Worm (Caenorhabditis elegans) whole organism, L4 larva: ENCODE results near the gene tnt-2.
A peak's percentile ranks its signal among the peaks of the same experiment; 100 is the strongest.

Experiments used
- D1046.2 ChIP-seq: fragments of 200-800 bp; sonication (Bioruptor generic); IDR thresholded peaks from 2 replicates; pipeline ENCODE4 v1.3.6; 2022; ENCODE audit warnings: missing genetic modification characterization, missing compliant biosample characterization
- F49E8.2 ChIP-seq: sonication (generic microtip); optimal IDR thresholded peaks from 2 replicates; lab custom pipeline; 2016; ENCODE audit warnings: missing compliant biosample characterization, mild to moderate bottlenecking, missing genetic modification characterization, borderline replicate concordance
- T20F7.1 ChIP-seq: fragments of 200-800 bp; sonication (Bioruptor generic); optimal IDR thresholded peaks from 2 replicates; lab custom pipeline; 2018; ENCODE audit warnings: mild to moderate bottlenecking, missing genetic modification characterization, missing compliant biosample characterization
- Y105C5A.15 ChIP-seq: fragments of 200-800 bp; sonication (Bioruptor generic); IDR thresholded peaks from 2 replicates; pipeline ENCODE4 v1.3.6; 2022; ENCODE audit warnings: missing genetic modification characterization, missing compliant biosample characterization
- Y5F2A.4 ChIP-seq: fragments of 200-800 bp; sonication (Bioruptor generic); optimal IDR thresholded peaks from 2 replicates; lab custom pipeline; 2018; ENCODE audit warnings: mild to moderate bottlenecking, missing genetic modification characterization, missing compliant biosample characterization
- ZK337.2 ChIP-seq: fragments of 200-800 bp; sonication (Bioruptor generic); IDR thresholded peaks from 2 replicates; pipeline ENCODE4 v1.3.6; 2022; ENCODE audit warnings: missing genetic modification reagents, missing genetic modification characterization, missing compliant biosample characterization
- ZK546.5 ChIP-seq, 2 experiments: sonication (generic microtip); optimal IDR thresholded peaks; 2 replicates each; lab custom pipeline; 2017; ENCODE audit warnings: missing biosample characterization in 2 of 2, missing genetic modification characterization in 2 of 2
- aha-1 ChIP-seq: fragments of 150-350 bp; peaks from one replicate; lab custom pipeline; 2014; ENCODE audit warnings: missing biosample characterization, missing genetic modification characterization
- ama-1 ChIP-seq: fragments of 150-350 bp; optimal IDR thresholded peaks from 2 replicates; lab custom pipeline; 2014; ENCODE audit warnings: inconsistent platforms, mixed read lengths
- ceh-20 ChIP-seq: fragments of 200-800 bp; sonication (Bioruptor generic); IDR thresholded peaks from 2 replicates; pipeline ENCODE4 v1.3.6; 2022; ENCODE audit warnings: missing genetic modification reagents, missing genetic modification characterization, missing compliant biosample characterization
- ceh-28 ChIP-seq: fragments of 150-350 bp; optimal IDR thresholded peaks from 2 replicates; lab custom pipeline; 2014; ENCODE audit warnings: missing biosample characterization, missing genetic modification reagents, missing genetic modification characterization
- ceh-82 ChIP-seq: sonication (generic microtip); optimal IDR thresholded peaks from 2 replicates; lab custom pipeline; 2017; ENCODE audit warnings: missing biosample characterization, missing genetic modification characterization
- ctbp-1 ChIP-seq: fragments of 200-800 bp; sonication (Bioruptor generic); IDR thresholded peaks from 2 replicates; pipeline ENCODE4 v1.3.6; 2022; ENCODE audit warnings: missing genetic modification reagents, missing genetic modification characterization, missing compliant biosample characterization
- daf-19 ChIP-seq: fragments of 200-800 bp; sonication (Bioruptor generic); conservative IDR thresholded peaks from 2 replicates; pipeline ENCODE4 v1.3.6; 2022; ENCODE audit warnings: missing genetic modification characterization, missing compliant biosample characterization
- daf-8 ChIP-seq: fragments of 200-800 bp; sonication (Bioruptor generic); IDR thresholded peaks from 2 replicates; pipeline ENCODE4 v1.3.6; 2022; ENCODE audit warnings: missing genetic modification characterization, missing compliant biosample characterization
- dmd-8 ChIP-seq: fragments of 200-800 bp; sonication (Bioruptor generic); IDR thresholded peaks from 2 replicates; pipeline ENCODE4 v1.3.6; 2022; ENCODE audit warnings: missing genetic modification characterization, missing compliant biosample characterization
- dpl-1 ChIP-seq: fragments of 150-350 bp; optimal IDR thresholded peaks from 2 replicates; lab custom pipeline; 2014; ENCODE audit warnings: missing biosample characterization, missing genetic modification reagents, missing genetic modification characterization
- duxl-1 ChIP-seq: sonication (generic microtip); optimal IDR thresholded peaks from 2 replicates; lab custom pipeline; 2016; ENCODE audit warnings: mild to moderate bottlenecking, missing genetic modification characterization, moderate library complexity, missing compliant biosample characterization; ENCODE audit not compliant: poor library complexity
- fkh-10 ChIP-seq: fragments of 150-350 bp; optimal IDR thresholded peaks from 2 replicates; lab custom pipeline; 2014; ENCODE audit warnings: missing biosample characterization, missing genetic modification reagents, missing genetic modification characterization
- fos-1 ChIP-seq: fragments of 150-350 bp; optimal IDR thresholded peaks from 2 replicates; lab custom pipeline; 2014; ENCODE audit warnings: missing biosample characterization, missing genetic modification characterization
- gei-8 ChIP-seq: fragments of 200-800 bp; sonication (Bioruptor generic); optimal IDR thresholded peaks from 2 replicates; lab custom pipeline; 2018; ENCODE audit warnings: mild to moderate bottlenecking, missing genetic modification characterization, missing compliant biosample characterization
- hmg-1.1 ChIP-seq: fragments of 200-800 bp; sonication (Bioruptor generic); IDR thresholded peaks from 2 replicates; pipeline ENCODE4 v1.3.6; 2022; ENCODE audit warnings: missing genetic modification reagents, missing genetic modification characterization, missing compliant biosample characterization
- lim-7 ChIP-seq: fragments of 200-800 bp; sonication (Bioruptor generic); IDR thresholded peaks from 2 replicates; pipeline ENCODE4 v1.3.6; 2022; ENCODE audit warnings: missing genetic modification characterization, missing compliant biosample characterization
- lin-1 ChIP-seq: fragments of 200-800 bp; sonication (Bioruptor generic); IDR thresholded peaks from 2 replicates; pipeline ENCODE4 v1.3.6; 2022; ENCODE audit warnings: missing genetic modification reagents, missing genetic modification characterization, missing compliant biosample characterization
- lin-15B ChIP-seq: fragments of 150-350 bp; sonication (generic microtip); optimal IDR thresholded peaks from 3 replicates; lab custom pipeline; 2014; ENCODE audit warnings: missing biosample characterization, missing genetic modification characterization
- lin-29 ChIP-seq: fragments of 200-800 bp; sonication (Bioruptor generic); IDR thresholded peaks from 2 replicates; pipeline ENCODE4 v1.3.6; 2022; ENCODE audit warnings: missing genetic modification reagents, missing genetic modification characterization, missing compliant biosample characterization
- lin-39 ChIP-seq: fragments of 150-350 bp; optimal IDR thresholded peaks from 2 replicates; lab custom pipeline; 2014; ENCODE audit warnings: missing biosample characterization, missing genetic modification reagents, missing genetic modification characterization
- madf-5 ChIP-seq, 2 experiments: fragments of 200-800 bp; sonication (Bioruptor generic); IDR thresholded peaks; 2 replicates each; pipeline ENCODE4 v1.3.6; 2022; ENCODE audit warnings: missing compliant biosample characterization in 2 of 2, missing genetic modification characterization in 2 of 2
- mes-2 ChIP-seq: sonication (generic microtip); optimal IDR thresholded peaks from 2 replicates; lab custom pipeline; 2016; ENCODE audit warnings: missing genotype, mild to moderate bottlenecking, missing genetic modification characterization, missing compliant biosample characterization; ENCODE audit not compliant: poor library complexity, severe bottlenecking
- mxl-2 ChIP-seq: fragments of 200-800 bp; sonication (Bioruptor generic); conservative IDR thresholded peaks from 2 replicates; pipeline ENCODE4 v1.3.6; 2022; ENCODE audit warnings: missing genetic modification reagents, missing genetic modification characterization, missing compliant biosample characterization
- mxl-3 ChIP-seq: fragments of 200-800 bp; sonication (Bioruptor generic); optimal IDR thresholded peaks from 2 replicates; lab custom pipeline; 2018; ENCODE audit warnings: mild to moderate bottlenecking, missing genetic modification characterization, missing compliant biosample characterization
- nhr-102 ChIP-seq: sonication (generic microtip); optimal IDR thresholded peaks from 2 replicates; lab custom pipeline; 2016; ENCODE audit warnings: mild to moderate bottlenecking, missing genetic modification characterization, moderate library complexity, missing compliant biosample characterization
- nhr-237 ChIP-seq: sonication (generic microtip); optimal IDR thresholded peaks from 2 replicates; lab custom pipeline; 2017; ENCODE audit warnings: missing biosample characterization, missing genetic modification characterization
- nhr-28 ChIP-seq: fragments of 150-350 bp; optimal IDR thresholded peaks from 2 replicates; lab custom pipeline; 2014; ENCODE audit warnings: missing biosample characterization, missing genetic modification characterization
- nhr-42 ChIP-seq: fragments of 200-800 bp; sonication (Bioruptor generic); IDR thresholded peaks from 2 replicates; pipeline ENCODE4 v1.3.6; 2022; ENCODE audit warnings: missing genetic modification characterization, missing compliant biosample characterization
- nhr-77 ChIP-seq: fragments of 150-350 bp; optimal IDR thresholded peaks from 2 replicates; lab custom pipeline; 2014; ENCODE audit warnings: missing biosample characterization, missing genetic modification characterization
- saeg-2 ChIP-seq: fragments of 200-800 bp; sonication (Bioruptor generic); IDR thresholded peaks from 2 replicates; pipeline ENCODE4 v1.3.6; 2022; ENCODE audit warnings: missing genetic modification reagents, missing genetic modification characterization, missing compliant biosample characterization
- sdz-12 ChIP-seq: fragments of 200-800 bp; sonication (Bioruptor generic); optimal IDR thresholded peaks from 2 replicates; lab custom pipeline; 2018; ENCODE audit warnings: mild to moderate bottlenecking, missing genetic modification characterization, missing compliant biosample characterization
- set-16 ChIP-seq: fragments of 200-800 bp; sonication (Bioruptor generic); IDR thresholded peaks from 2 replicates; pipeline ENCODE4 v1.3.6; 2022; ENCODE audit warnings: missing genetic modification reagents, missing genetic modification characterization, missing compliant biosample characterization
- skn-1 ChIP-seq: fragments of 150-350 bp; optimal IDR thresholded peaks from 2 replicates; lab custom pipeline; 2014; ENCODE audit warnings: missing biosample characterization, missing genetic modification characterization
- snpc-1.2 ChIP-seq: fragments of 200-800 bp; sonication (Bioruptor generic); IDR thresholded peaks from 2 replicates; pipeline ENCODE4 v1.3.6; 2022; ENCODE audit warnings: missing genetic modification reagents, missing genetic modification characterization, missing compliant biosample characterization
- snpc-4 ChIP-seq: fragments of 150-350 bp; optimal IDR thresholded peaks from 2 replicates; lab custom pipeline; 2014; ENCODE audit warnings: missing biosample characterization, missing genetic modification characterization
- spr-1 ChIP-seq: sonication (generic microtip); optimal IDR thresholded peaks from 2 replicates; lab custom pipeline; 2016; ENCODE audit warnings: mild to moderate bottlenecking, missing genetic modification characterization, missing compliant biosample characterization
- tag-97 ChIP-seq: fragments of 200-800 bp; sonication (Bioruptor generic); IDR thresholded peaks from 2 replicates; pipeline ENCODE4 v1.3.6; 2022; ENCODE audit warnings: missing genetic modification characterization, missing compliant biosample characterization
- tra-1 ChIP-seq: fragments of 200-800 bp; sonication (Bioruptor generic); IDR thresholded peaks from 2 replicates; pipeline ENCODE4 v1.3.6; 2022; ENCODE audit warnings: missing genetic modification reagents, missing genetic modification characterization, missing compliant biosample characterization
- unc-39 ChIP-seq: sonication (generic microtip); optimal IDR thresholded peaks from 2 replicates; lab custom pipeline; 2017; ENCODE audit warnings: missing biosample characterization, missing genetic modification characterization
- unc-62 ChIP-seq, 3 experiments: fragments of 150-350 bp in 1 of 3; sonication (generic microtip); optimal IDR thresholded peaks in 2 of 3; peaks in 1 of 3; 1 replicate in 1 of 3; 2 replicates in 2 of 3; lab custom pipeline; 2014 to 2017; ENCODE audit warnings: missing biosample characterization in 3 of 3, missing genetic modification characterization in 3 of 3, missing genetic modification reagents in 3 of 3, missing genotype in 1 of 3
- vab-7 ChIP-seq: fragments of 200-800 bp; sonication (Bioruptor generic); IDR thresholded peaks from 2 replicates; pipeline ENCODE4 v1.3.6; 2022; ENCODE audit warnings: missing genetic modification reagents, missing genetic modification characterization, missing compliant biosample characterization
- zfp-3 ChIP-seq: fragments of 200-800 bp; sonication (Bioruptor generic); conservative IDR thresholded peaks from 2 replicates; pipeline ENCODE4 v1.3.6; 2022; ENCODE audit warnings: missing genetic modification reagents, missing genetic modification characterization, missing compliant biosample characterization
- zip-11 ChIP-seq: fragments of 200-800 bp; sonication (Bioruptor generic); IDR thresholded peaks from 2 replicates; pipeline ENCODE4 v1.3.6; 2022; ENCODE audit warnings: missing genetic modification characterization, missing compliant biosample characterization
- zip-2 ChIP-seq: fragments of 150-350 bp; optimal IDR thresholded peaks from 2 replicates; lab custom pipeline; 2014; ENCODE audit warnings: missing biosample characterization, missing genetic modification characterization

tnt-2 gene

DNA sequence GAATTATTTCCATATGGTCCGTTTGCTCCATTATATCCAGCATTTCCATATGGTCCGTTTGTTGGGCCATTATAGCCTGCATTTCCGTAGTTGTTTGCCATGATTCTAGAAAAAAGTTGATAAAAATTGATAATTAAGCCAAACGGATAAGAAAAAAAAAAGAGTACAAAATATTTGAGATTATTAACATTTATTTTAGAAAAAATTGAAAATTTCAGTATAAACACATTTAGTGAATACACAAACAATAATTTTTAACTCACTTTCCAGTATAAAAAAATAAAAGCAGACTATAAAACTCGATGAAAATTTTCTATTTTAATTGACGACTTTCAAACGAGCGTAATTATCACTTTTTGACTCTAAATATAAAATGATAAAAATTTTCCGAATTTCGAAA is 2.7 kb downstream of the tnt-2 start, which contains the start of gene F53A9.9:
Gene F53A9.9 (minus strand): TSS at position 101 of the 400 bp plus-strand sequence.
- TF ChIP-seq aha-1 (tag; lab: Kevin White, UChicago): no peak
- TF ChIP-seq lin-15B: no peak
- no peak for TF ChIP-seq T20F7.1
- TF ChIP-seq snpc-4 (tag; lab: Kevin White, UChicago): no peak
- TF ChIP-seq zip-11 (GFP tag; lab: Robert Waterston, UW): no peak

DNA sequence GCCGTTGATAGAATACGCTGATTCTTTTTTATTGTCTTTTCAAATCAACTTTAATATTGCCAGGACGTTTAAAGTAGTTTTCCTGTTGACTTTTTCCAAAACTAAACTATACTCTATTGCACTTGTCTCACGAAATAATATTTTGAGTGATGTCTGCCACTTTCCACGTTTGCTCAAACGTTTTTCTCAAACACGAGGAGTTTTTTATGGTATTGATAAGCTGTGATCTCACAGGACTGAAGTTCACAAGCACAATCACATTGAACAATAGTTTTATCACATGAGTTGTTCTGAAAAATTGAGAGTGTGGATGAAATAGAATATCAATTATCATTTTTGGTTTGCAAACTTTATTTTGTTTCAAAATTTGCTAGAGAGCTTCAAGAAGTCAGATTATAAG is 3.5 kb downstream of the tnt-2 start:
- TF ChIP-seq mxl-3 (GFP tag; lab: Kevin White, UChicago) (no peak), nhr-42 (GFP tag; lab: Robert Waterston, UW) (no peak), ceh-28 (tag; lab: Kevin White, UChicago) (no peak), sdz-12 (GFP tag; lab: Kevin White, UChicago) (no peak), spr-1 (tag; lab: Kevin White, UChicago) (no peak), skn-1 (tag; lab: Kevin White, UChicago) (no peak), Y105C5A.15 (GFP tag; lab: Robert Waterston, UW) (no peak), F49E8.2 (tag; lab: Kevin White, UChicago) (no peak), set-16 (no peak), unc-62 (GFP tag; optimal IDR thresholded peaks at IDR 0.05 in 1 of 2; lab: Kevin White, UChicago) (peak in 1 of 2 experiments; percentile 35), unc-62 (tag; optimal IDR thresholded peaks at IDR 0.05; lab: Kevin White, UChicago) (no peak), mxl-2 (GFP tag; lab: Robert Waterston, UW) (no peak), lin-15B (no peak), tra-1 (no peak), nhr-77 (tag; lab: Kevin White, UChicago) (no peak), Y5F2A.4 (GFP tag; lab: Kevin White, UChicago) (no peak), ceh-82 (tag; lab: Kevin White, UChicago) (no peak), duxl-1 (tag; lab: Kevin White, UChicago) (no peak), ceh-20 (GFP tag; lab: Robert Waterston, UW) (no peak), gei-8 (GFP tag; lab: Kevin White, UChicago) (no peak), fos-1 (tag; lab: Kevin White, UChicago) (no peak), hmg-1.1 (GFP tag; lab: Robert Waterston, UW) (no peak), dpl-1 (no peak), D1046.2 (no peak), snpc-1.2 (GFP tag; lab: Robert Waterston, UW) (no peak), lin-29 (no peak), saeg-2 (GFP tag; lab: Robert Waterston, UW) (no peak), zfp-3 (no peak), nhr-102 (tag; lab: Kevin White, UChicago) (no peak), zip-11 (GFP tag; lab: Robert Waterston, UW) (no peak), vab-7 (GFP tag; lab: Robert Waterston, UW) (no peak), unc-39 (tag; lab: Kevin White, UChicago) (no peak), nhr-28 (tag; lab: Kevin White, UChicago) (peak; percentile 59), lin-39 (tag; lab: Kevin White, UChicago) (no peak), ZK337.2 (GFP tag; lab: Robert Waterston, UW) (no peak), daf-8 (no peak), nhr-237 (no peak), ctbp-1 (GFP tag; lab: Robert Waterston, UW) (no peak), dmd-8 (no peak), daf-19 (GFP tag; lab: Robert Waterston, UW) (no peak), lim-7 (GFP tag; lab: Robert Waterston, UW) (no peak), fkh-10 (GFP tag; lab: Kevin White, UChicago) (no peak), ZK546.5 (tag; optimal IDR thresholded peaks at IDR 0.05; lab: Kevin White, UChicago) (no peak), ama-1 (lab: Kevin White, UChicago) (no peak), madf-5 (GFP tag; IDR thresholded peaks at IDR 0.05; lab: Robert Waterston, UW) (no peak), zip-2 (tag; lab: Kevin White, UChicago) (no peak), lin-1 (no peak), tag-97 (GFP tag; lab: Robert Waterston, UW) (no peak), mes-2 (tag; lab: Kevin White, UChicago) (no peak)
